Worm (Caenorhabditis elegans) whole organism, young adult: ENCODE results near the gene farl-11.

Experiments used
- B0035.1 ChIP-seq: sonication (generic microtip); optimal IDR thresholded peaks from 2 replicates; lab custom pipeline; 2016; ENCODE audit warnings: missing genetic modification characterization, mild to moderate bottlenecking, missing compliant biosample characterization, missing genotype, missing genetic modification reagents
- B0261.1 ChIP-seq: sonication (generic microtip); optimal IDR thresholded peaks from 2 replicates; lab custom pipeline; 2016; ENCODE audit warnings: mild to moderate bottlenecking, missing genetic modification characterization, moderate library complexity, missing compliant biosample characterization
- C17E4.6 ChIP-seq: fragments of 200-800 bp; sonication (Bioruptor generic); IDR thresholded peaks from 2 replicates; pipeline ENCODE4 v1.3.6; 2022; ENCODE audit warnings: missing genetic modification reagents, missing genetic modification characterization, missing compliant biosample characterization
- F10E7.11 ChIP-seq: sonication (generic microtip); optimal IDR thresholded peaks from 2 replicates; lab custom pipeline; 2017; ENCODE audit warnings: mild to moderate bottlenecking, missing genetic modification characterization, moderate library complexity, missing compliant biosample characterization
- F37B4.10 ChIP-seq: fragments of 200-800 bp; sonication (Bioruptor generic); IDR thresholded peaks from 2 replicates; pipeline ENCODE4 v1.3.6; 2022; ENCODE audit warnings: missing genetic modification characterization, missing compliant biosample characterization
- F39B2.1 ChIP-seq: fragments of 200-800 bp; sonication (Bioruptor generic); IDR thresholded peaks from 2 replicates; pipeline ENCODE4 v1.3.6; 2022; ENCODE audit warnings: missing genetic modification reagents, missing genetic modification characterization, missing compliant biosample characterization
- F49E8.2 ChIP-seq: sonication (generic microtip); optimal IDR thresholded peaks from 3 replicates; lab custom pipeline; 2017; ENCODE audit warnings: missing genetic modification characterization, mild to moderate bottlenecking, missing compliant biosample characterization, antibody characterized with exemption, moderate library complexity; ENCODE audit not compliant: insufficient read depth
- F57A8.1 ChIP-seq: fragments of 200-800 bp; sonication (Bioruptor generic); optimal IDR thresholded peaks from 2 replicates; lab custom pipeline; 2018; ENCODE audit warnings: mild to moderate bottlenecking, missing genetic modification characterization, moderate library complexity, missing compliant biosample characterization
- K11D2.4 ChIP-seq: fragments of 200-800 bp; sonication (Bioruptor generic); IDR thresholded peaks from 2 replicates; pipeline ENCODE4 v1.3.6; 2022; ENCODE audit warnings: missing genetic modification reagents, missing genetic modification characterization, missing compliant biosample characterization
- Y53F4B.3 ChIP-seq: fragments of 200-800 bp; sonication (Bioruptor generic); IDR thresholded peaks from 2 replicates; pipeline ENCODE4 v1.3.6; 2022; ENCODE audit warnings: missing genetic modification reagents, missing genetic modification characterization, missing compliant biosample characterization
- Y67H2A.10 ChIP-seq: fragments of 200-800 bp; sonication (Bioruptor generic); conservative IDR thresholded peaks from 2 replicates; pipeline ENCODE4 v1.3.6; 2022; ENCODE audit warnings: missing genetic modification reagents, missing genetic modification characterization, missing compliant biosample characterization
- akir-1 ChIP-seq: fragments of 200-800 bp; sonication (Bioruptor generic); optimal IDR thresholded peaks from 2 replicates; lab custom pipeline; 2018; ENCODE audit warnings: mild to moderate bottlenecking, missing genetic modification characterization, moderate library complexity, missing compliant biosample characterization
- ama-1 ChIP-seq, 3 experiments: fragments of 150-350 bp in 1 of 3; sonication (generic microtip) in 2 of 3; optimal IDR thresholded peaks; 2 replicates each; lab custom pipeline; 2014 to 2018; ENCODE audit warnings: missing biosample characterization in 2 of 3, missing genetic modification characterization in 2 of 3, missing genetic modification reagents in 2 of 3
- aptf-3 ChIP-seq: fragments of 200-800 bp; sonication (Bioruptor generic); IDR thresholded peaks from 2 replicates; pipeline ENCODE4 v1.3.6; 2022; ENCODE audit warnings: missing genetic modification characterization, missing compliant biosample characterization
- atf-7 ChIP-seq: sonication (generic microtip); optimal IDR thresholded peaks from 2 replicates; lab custom pipeline; 2017; ENCODE audit warnings: mild to moderate bottlenecking, missing genetic modification characterization, missing compliant biosample characterization
- bed-1 ChIP-seq: fragments of 200-800 bp; sonication (Bioruptor generic); IDR thresholded peaks from 2 replicates; pipeline ENCODE4 v1.3.6; 2022; ENCODE audit warnings: missing genetic modification reagents, missing genetic modification characterization, missing compliant biosample characterization
- cebp-2 ChIP-seq: fragments of 200-800 bp; sonication (Bioruptor generic); IDR thresholded peaks from 2 replicates; pipeline ENCODE4 v1.3.6; 2022; ENCODE audit warnings: missing genetic modification characterization, missing compliant biosample characterization
- ceh-100 ChIP-seq: fragments of 200-800 bp; sonication (Bioruptor generic); IDR thresholded peaks from 2 replicates; pipeline ENCODE4 v1.3.6; 2022; ENCODE audit warnings: missing genetic modification reagents, missing genetic modification characterization, missing compliant biosample characterization
- die-1 ChIP-seq: sonication (generic microtip); optimal IDR thresholded peaks from 2 replicates; lab custom pipeline; 2016; ENCODE audit warnings: missing genotype, mild to moderate bottlenecking, missing genetic modification characterization, missing compliant biosample characterization
- dox-1 ChIP-seq: fragments of 200-800 bp; sonication (Bioruptor generic); IDR thresholded peaks from 2 replicates; pipeline ENCODE4 v1.3.6; 2022; ENCODE audit warnings: missing genetic modification reagents, missing genetic modification characterization, missing compliant biosample characterization
- egl-18 ChIP-seq: fragments of 200-800 bp; sonication (Bioruptor generic); IDR thresholded peaks from 2 replicates; pipeline ENCODE4 v1.3.6; 2022; ENCODE audit warnings: missing genetic modification reagents, missing genetic modification characterization, missing compliant biosample characterization
- ekl-4 ChIP-seq: fragments of 200-800 bp; sonication (Bioruptor generic); IDR thresholded peaks from 2 replicates; pipeline ENCODE4 v1.3.6; 2022; ENCODE audit warnings: missing genetic modification reagents, missing genetic modification characterization, missing compliant biosample characterization
- hmg-1.2 ChIP-seq: fragments of 200-800 bp; sonication (Bioruptor generic); IDR thresholded peaks from 2 replicates; pipeline ENCODE4 v1.3.6; 2022; ENCODE audit warnings: missing genetic modification reagents, missing genetic modification characterization, missing compliant biosample characterization
- lag-1 ChIP-seq: fragments of 200-800 bp; sonication (Bioruptor generic); IDR thresholded peaks from 2 replicates; pipeline ENCODE4 v1.3.6; 2022; ENCODE audit warnings: missing genetic modification reagents, missing genetic modification characterization, missing compliant biosample characterization
- let-526 ChIP-seq: fragments of 200-800 bp; sonication (Bioruptor generic); IDR thresholded peaks from 2 replicates; pipeline ENCODE4 v1.3.6; 2022; ENCODE audit warnings: missing genetic modification reagents, missing genetic modification characterization, missing compliant biosample characterization
- lin-40 ChIP-seq: sonication (generic microtip); optimal IDR thresholded peaks from 2 replicates; lab custom pipeline; 2016; ENCODE audit warnings: missing genetic modification characterization, mild to moderate bottlenecking, missing compliant biosample characterization, missing genotype, missing genetic modification reagents
- lsl-1 ChIP-seq: fragments of 200-800 bp; sonication (Bioruptor generic); optimal IDR thresholded peaks from 2 replicates; lab custom pipeline; 2018; ENCODE audit warnings: mild to moderate bottlenecking, missing genetic modification characterization, moderate library complexity, missing compliant biosample characterization
- madf-8 ChIP-seq: fragments of 200-800 bp; sonication (Bioruptor generic); conservative IDR thresholded peaks from 2 replicates; pipeline ENCODE4 v1.3.6; 2022; ENCODE audit warnings: missing genetic modification reagents, missing genetic modification characterization, missing compliant biosample characterization
- mel-28 ChIP-seq: sonication (generic microtip); optimal IDR thresholded peaks from 2 replicates; lab custom pipeline; 2016; ENCODE audit warnings: borderline replicate concordance, mild to moderate bottlenecking, missing genetic modification characterization, missing compliant biosample characterization
- mxl-1 ChIP-seq: sonication (generic microtip); optimal IDR thresholded peaks from 2 replicates; lab custom pipeline; 2016; ENCODE audit warnings: missing genetic modification characterization, missing compliant biosample characterization
- nfya-1 ChIP-seq: sonication (generic microtip); optimal IDR thresholded peaks from 2 replicates; lab custom pipeline; 2017; ENCODE audit warnings: antibody characterized with exemption, missing compliant biosample characterization, missing genetic modification characterization, borderline replicate concordance; ENCODE audit not compliant: insufficient read depth
- nfya-2 ChIP-seq: fragments of 200-800 bp; sonication (Bioruptor generic); IDR thresholded peaks from 2 replicates; pipeline ENCODE4 v1.3.6; 2022; ENCODE audit warnings: missing genetic modification reagents, missing genetic modification characterization, missing compliant biosample characterization
- nfyb-1 ChIP-seq: fragments of 200-800 bp; sonication (Bioruptor generic); IDR thresholded peaks from 2 replicates; pipeline ENCODE4 v1.3.6; 2022; ENCODE audit warnings: missing genetic modification reagents, missing genetic modification characterization, missing compliant biosample characterization
- pbrm-1 ChIP-seq: fragments of 200-800 bp; sonication (Bioruptor generic); IDR thresholded peaks from 2 replicates; pipeline ENCODE4 v1.3.6; 2022; ENCODE audit warnings: missing genetic modification reagents, missing genetic modification characterization, missing compliant biosample characterization
- pha-4 ChIP-seq: fragments of 150-350 bp; sonication (generic microtip); optimal IDR thresholded peaks from 2 replicates; lab custom pipeline; 2014; ENCODE audit warnings: missing biosample characterization, missing genetic modification reagents, missing genetic modification characterization
- rcor-1 ChIP-seq: fragments of 200-800 bp; sonication (Bioruptor generic); IDR thresholded peaks from 2 replicates; pipeline ENCODE4 v1.3.6; 2022; ENCODE audit warnings: missing genetic modification reagents, missing genetic modification characterization, missing compliant biosample characterization
- sdz-38 ChIP-seq: sonication (generic microtip); optimal IDR thresholded peaks from 2 replicates; lab custom pipeline; 2016; ENCODE audit warnings: missing genotype, missing genetic modification characterization, missing compliant biosample characterization
- snpc-1.3 ChIP-seq: sonication (generic microtip); optimal IDR thresholded peaks from 2 replicates; lab custom pipeline; 2017; ENCODE audit warnings: missing genetic modification characterization, mild to moderate bottlenecking, missing compliant biosample characterization, antibody characterized with exemption, moderate library complexity, missing genotype, missing genetic modification reagents; ENCODE audit not compliant: insufficient read depth
- snpc-3.4 ChIP-seq: sonication (generic microtip); optimal IDR thresholded peaks from 2 replicates; lab custom pipeline; 2017; ENCODE audit warnings: missing genetic modification characterization, mild to moderate bottlenecking, missing compliant biosample characterization, antibody characterized with exemption, moderate library complexity, missing genotype, missing genetic modification reagents
- tlf-1 ChIP-seq: fragments of 200-800 bp; sonication (Bioruptor generic); optimal IDR thresholded peaks from 2 replicates; lab custom pipeline; 2018; ENCODE audit warnings: mild to moderate bottlenecking, missing genetic modification characterization, missing compliant biosample characterization
- unc-62 ChIP-seq: fragments of 150-350 bp; optimal IDR thresholded peaks from 2 replicates; lab custom pipeline; 2014; ENCODE audit warnings: missing biosample characterization, missing genetic modification reagents, missing genetic modification characterization
- xnd-1 ChIP-seq: sonication (generic microtip); optimal IDR thresholded peaks from 2 replicates; lab custom pipeline; 2016; ENCODE audit warnings: missing genotype, missing genetic modification reagents, missing genetic modification characterization, missing compliant biosample characterization
- zfh-2 ChIP-seq: fragments of 200-800 bp; sonication (Bioruptor generic); conservative IDR thresholded peaks from 2 replicates; pipeline ENCODE4 v1.3.6; 2022; ENCODE audit warnings: missing genetic modification reagents, missing genetic modification characterization, missing compliant biosample characterization
- ztf-26 ChIP-seq: sonication (generic microtip); optimal IDR thresholded peaks from 2 replicates; lab custom pipeline; 2017; ENCODE audit warnings: missing genetic modification characterization, missing compliant biosample characterization

Gene farl-11

ce11 chrII:7147550-7147949, 42.7 kb upstream of the farl-11 start (continued):
- TF ChIP-seq ama-1 (optimal IDR thresholded peaks at IDR 0.05; lab: Kevin White, UChicago) (no peak), ama-1 (GFP tag; optimal IDR thresholded peaks at IDR 0.05; lab: Kevin White, UChicago) (no peak), sdz-38 (tag; lab: Kevin White, UChicago) (no peak), Y53F4B.3 (GFP tag; lab: Robert Waterston, UW) (no peak), F10E7.11 (no peak), mxl-1 (tag; lab: Kevin White, UChicago) (no peak), snpc-1.3 (tag; lab: Kevin White, UChicago) (peak; percentile 73), unc-62 (GFP tag; lab: Kevin White, UChicago) (no peak), B0035.1 (tag; lab: Kevin White, UChicago) (no peak), cebp-2 (GFP tag; lab: Robert Waterston, UW) (no peak), let-526 (no peak), xnd-1 (tag; lab: Kevin White, UChicago) (peak; percentile 51), mel-28 (tag; lab: Kevin White, UChicago) (no peak), pha-4 (tag; lab: Kevin White, UChicago) (no peak), lin-40 (tag; lab: Kevin White, UChicago) (peak; percentile 27), zfh-2 (GFP tag; lab: Robert Waterston, UW) (no peak), ekl-4 (0 out of 2 replicates have a peak, but pooled peaks have one; percentile 17), F39B2.1 (GFP tag; lab: Robert Waterston, UW) (no peak), F49E8.2 (peak; percentile 70), Y67H2A.10 (GFP tag; lab: Robert Waterston, UW) (no peak), lsl-1 (peak; percentile 84), hmg-1.2 (GFP tag; lab: Robert Waterston, UW) (peak; percentile 53; the same call in 1 of the 2 replicates), K11D2.4 (GFP tag; lab: Robert Waterston, UW) (no peak), pbrm-1 (GFP tag; lab: Robert Waterston, UW) (no peak), dox-1 (GFP tag; lab: Robert Waterston, UW) (no peak), madf-8 (GFP tag; lab: Robert Waterston, UW) (peak; percentile 70), aptf-3 (no peak), die-1 (no peak), nfya-2 (GFP tag; lab: Robert Waterston, UW) (no peak), bed-1 (no peak), egl-18 (GFP tag; lab: Robert Waterston, UW) (no peak)

ce11 chrII:7146240-7146639, 41.4 kb upstream of the farl-11 start:
- no peak for TF ChIP-seq ceh-100 (GFP tag; lab: Robert Waterston, UW)
- no peak for TF ChIP-seq lsl-1
- TF ChIP-seq akir-1 (GFP tag; lab: Kevin White, UChicago): no peak
- no peak for TF ChIP-seq snpc-3.4 (tag; lab: Kevin White, UChicago)
- no peak for TF ChIP-seq B0261.1 (tag; lab: Kevin White, UChicago)
- no peak for TF ChIP-seq let-526
- TF ChIP-seq lag-1: no peak
- TF ChIP-seq F57A8.1 (GFP tag; lab: Kevin White, UChicago): no peak
- TF ChIP-seq nfyb-1: no peak
- no peak for TF ChIP-seq ama-1 (optimal IDR thresholded peaks at IDR 0.05; lab: Kevin White, UChicago)
- TF ChIP-seq ama-1 (GFP tag; optimal IDR thresholded peaks at IDR 0.05; lab: Kevin White, UChicago): no peak
- TF ChIP-seq F39B2.1 (GFP tag; lab: Robert Waterston, UW): no peak
- TF ChIP-seq ztf-26 (tag; lab: Kevin White, UChicago): no peak
- no peak for TF ChIP-seq C17E4.6 (GFP tag; lab: Robert Waterston, UW)
- no peak for TF ChIP-seq rcor-1 (GFP tag; lab: Robert Waterston, UW)
- no peak for TF ChIP-seq nfya-1 (tag; lab: Kevin White, UChicago)
- no peak for TF ChIP-seq atf-7 (tag; lab: Kevin White, UChicago)
- TF ChIP-seq xnd-1 (tag; lab: Kevin White, UChicago): no peak
- no peak for TF ChIP-seq F10E7.11
- TF ChIP-seq F37B4.10: no peak
- no peak for TF ChIP-seq tlf-1 (GFP tag; lab: Kevin White, UChicago)
